Fruit fly (Drosophila melanogaster) whole organism, embryonic: ENCODE results near the gene CG6983.
A peak's percentile ranks its signal among the peaks of the same experiment; 100 is the strongest.

Experiments
- ATbp ChIP-seq: fragments of 200-800 bp; sonication (Bioruptor generic); optimal IDR thresholded peaks from 2 replicates; lab custom pipeline; 2017; ENCODE audit warnings: missing biosample characterization, mild to moderate bottlenecking, missing genetic modification characterization, missing genetic modification reagents
- BtbVII ChIP-seq: fragments of 200-800 bp; sonication (Bioruptor generic); optimal IDR thresholded peaks from 3 replicates; lab custom pipeline; 2017; ENCODE audit warnings: missing biosample characterization, mild to moderate bottlenecking, missing genetic modification characterization
- CG1024 ChIP-seq: fragments of 200-800 bp; sonication (Bioruptor generic); IDR thresholded peaks from 2 replicates; pipeline ENCODE4 v1.3.6; 2022; ENCODE audit warnings: missing biosample characterization, missing genetic modification characterization
- CG10267 ChIP-seq: fragments of 200-800 bp; sonication (Bioruptor generic); optimal IDR thresholded peaks from 2 replicates; lab custom pipeline; 2018; ENCODE audit warnings: missing biosample characterization, mild to moderate bottlenecking, missing genetic modification characterization, moderate library complexity
- CG12659 ChIP-seq: fragments of 200-800 bp; sonication (Bioruptor generic); optimal IDR thresholded peaks from 3 replicates; lab custom pipeline; 2017; ENCODE audit warnings: mild to moderate bottlenecking, missing biosample characterization, missing genetic modification reagents, missing genetic modification characterization
- CG13123 ChIP-seq: fragments of 200-800 bp; sonication (Bioruptor generic); optimal IDR thresholded peaks from 2 replicates; lab custom pipeline; 2016; ENCODE audit warnings: missing biosample characterization, missing genetic modification characterization
- CG14014 ChIP-seq: fragments of 200-800 bp; sonication (Bioruptor generic); IDR thresholded peaks from 2 replicates; pipeline ENCODE4 v1.3.6; 2022; ENCODE audit warnings: missing biosample characterization, missing genetic modification characterization
- CG14050 ChIP-seq: fragments of 200-800 bp; sonication (Bioruptor generic); IDR thresholded peaks from 3 replicates; pipeline ENCODE4 v1.3.6; 2022; ENCODE audit warnings: missing biosample characterization, missing genetic modification characterization
- CG2202 ChIP-seq: fragments of 200-800 bp; sonication (Bioruptor generic); optimal IDR thresholded peaks from 2 replicates; lab custom pipeline; 2018; ENCODE audit warnings: missing biosample characterization, mild to moderate bottlenecking, missing genetic modification characterization
- CG31365 ChIP-seq: fragments of 200-800 bp; sonication (Bioruptor generic); optimal IDR thresholded peaks from 2 replicates; lab custom pipeline; 2018; ENCODE audit warnings: missing biosample characterization, mild to moderate bottlenecking, missing genetic modification characterization
- CG31441 ChIP-seq: fragments of 200-800 bp; sonication (Bioruptor generic); IDR thresholded peaks from 2 replicates; pipeline ENCODE4 v1.3.6; 2022; ENCODE audit warnings: missing biosample characterization, missing genetic modification characterization
- CG33557 ChIP-seq: fragments of 200-800 bp; sonication (Bioruptor generic); optimal IDR thresholded peaks from 2 replicates; lab custom pipeline; 2019; ENCODE audit warnings: missing biosample characterization, mild to moderate bottlenecking, missing genetic modification characterization, moderate library complexity
- CG4424 ChIP-seq: fragments of 200-800 bp; sonication (Bioruptor generic); optimal IDR thresholded peaks from 3 replicates; lab custom pipeline; 2016; ENCODE audit warnings: missing biosample characterization, missing genetic modification characterization
- CG4820 ChIP-seq: fragments of 200-800 bp; sonication (Bioruptor generic); optimal IDR thresholded peaks from 3 replicates; lab custom pipeline; 2016; ENCODE audit warnings: missing biosample characterization, missing genetic modification characterization
- CG5245 ChIP-seq: fragments of 200-800 bp; sonication (Bioruptor generic); optimal IDR thresholded peaks from 3 replicates; lab custom pipeline; 2016; ENCODE audit warnings: missing biosample characterization, missing genetic modification characterization
- CG5953 ChIP-seq: fragments of 200-800 bp; sonication (Bioruptor generic); IDR thresholded peaks from 2 replicates; pipeline ENCODE4 v1.3.6; 2022; ENCODE audit warnings: missing biosample characterization, missing genetic modification characterization
- CG6254 ChIP-seq: fragments of 200-800 bp; sonication (Bioruptor generic); optimal IDR thresholded peaks from 3 replicates; lab custom pipeline; 2017; ENCODE audit warnings: mild to moderate bottlenecking, missing biosample characterization, missing genetic modification reagents, missing genetic modification characterization
- CG6791 ChIP-seq: fragments of 200-800 bp; sonication (Bioruptor generic); IDR thresholded peaks from 3 replicates; pipeline ENCODE4 v1.3.6; 2022; ENCODE audit warnings: missing biosample characterization, missing genetic modification characterization; ENCODE audit not compliant: partially characterized antibody
- CG8290 ChIP-seq, 3 experiments: fragments of 200-800 bp; sonication (Bioruptor generic); optimal IDR thresholded peaks; 2 replicates each; lab custom pipeline; 2016 to 2019; ENCODE audit warnings: missing biosample characterization in 3 of 3, missing genetic modification characterization in 3 of 3, mild to moderate bottlenecking in 2 of 3, moderate library complexity in 1 of 3
- CG8924 ChIP-seq: fragments of 200-800 bp; optimal IDR thresholded peaks from 3 replicates; lab custom pipeline; 2019; ENCODE audit warnings: missing biosample characterization, mild to moderate bottlenecking, missing genetic modification characterization, moderate library complexity
- Fer2 ChIP-seq: fragments of 200-800 bp; sonication (Bioruptor generic); optimal IDR thresholded peaks from 2 replicates; lab custom pipeline; 2018; ENCODE audit warnings: missing biosample characterization, mild to moderate bottlenecking, missing genetic modification characterization, moderate library complexity
- HLH54F ChIP-seq: fragments of 200-800 bp; sonication (Bioruptor generic); optimal IDR thresholded peaks from 3 replicates; lab custom pipeline; 2016; ENCODE audit warnings: missing biosample characterization, missing genetic modification characterization
- Jarid2 ChIP-seq: fragments of 200-800 bp; sonication (Bioruptor generic); optimal IDR thresholded peaks from 3 replicates; lab custom pipeline; 2017; ENCODE audit warnings: mild to moderate bottlenecking, missing biosample characterization, missing genetic modification reagents, missing genetic modification characterization
- Kr ChIP-seq: fragments of 200-800 bp; sonication (Bioruptor generic); optimal IDR thresholded peaks from 2 replicates; lab custom pipeline; 2017; ENCODE audit warnings: missing biosample characterization, mild to moderate bottlenecking, missing genetic modification characterization
- Max ChIP-seq: fragments of 200-800 bp; sonication (Bioruptor generic); optimal IDR thresholded peaks from 2 replicates; lab custom pipeline; 2016; ENCODE audit warnings: missing biosample characterization, mild to moderate bottlenecking, missing genetic modification characterization
- NC2α ChIP-seq: fragments of 200-800 bp; sonication (Bioruptor generic); optimal IDR thresholded peaks from 2 replicates; lab custom pipeline; 2016; ENCODE audit warnings: missing biosample characterization, missing genetic modification characterization
- NC2β ChIP-seq: fragments of 200-800 bp; sonication (Bioruptor generic); optimal IDR thresholded peaks from 2 replicates; lab custom pipeline; 2016; ENCODE audit warnings: missing biosample characterization, missing genetic modification characterization
- Nf-YB ChIP-seq: fragments of 200-800 bp; sonication (Bioruptor generic); optimal IDR thresholded peaks from 3 replicates; lab custom pipeline; 2019; ENCODE audit warnings: missing biosample characterization, mild to moderate bottlenecking, missing genetic modification characterization, moderate library complexity
- Nf-YC ChIP-seq: fragments of 200-800 bp; optimal IDR thresholded peaks from 3 replicates; lab custom pipeline; 2019; ENCODE audit warnings: missing biosample characterization, mild to moderate bottlenecking, missing genetic modification characterization, moderate library complexity
- Rfx ChIP-seq: fragments of 200-800 bp; sonication (Bioruptor generic); IDR thresholded peaks from 2 replicates; pipeline ENCODE4 v1.3.6; 2022; ENCODE audit warnings: missing biosample characterization, missing genetic modification characterization
- al ChIP-seq: fragments of 200-800 bp; sonication (Bioruptor generic); IDR thresholded peaks from 2 replicates; pipeline ENCODE4 v1.3.6; 2022; ENCODE audit warnings: missing biosample characterization, missing genetic modification characterization
- az2 ChIP-seq: fragments of 200-800 bp; sonication (Bioruptor generic); optimal IDR thresholded peaks from 3 replicates; lab custom pipeline; 2016; ENCODE audit warnings: missing biosample characterization, missing genetic modification characterization
- btn ChIP-seq: fragments of 200-800 bp; sonication (Bioruptor generic); optimal IDR thresholded peaks from 2 replicates; lab custom pipeline; 2016; ENCODE audit warnings: missing biosample characterization, missing genetic modification characterization
- croc ChIP-seq: fragments of 200-800 bp; sonication (Bioruptor generic); conservative IDR thresholded peaks from 3 replicates; pipeline ENCODE4 v1.3.6; 2022; ENCODE audit warnings: missing biosample characterization, missing genetic modification characterization
- dimm ChIP-seq: fragments of 200-800 bp; sonication (Bioruptor generic); IDR thresholded peaks from 2 replicates; pipeline ENCODE4 v1.3.6; 2022; ENCODE audit warnings: missing biosample characterization, missing genetic modification characterization
- dmrt11E ChIP-seq: fragments of 200-800 bp; sonication (Bioruptor generic); optimal IDR thresholded peaks from 3 replicates; lab custom pipeline; 2018; ENCODE audit warnings: missing biosample characterization, mild to moderate bottlenecking, missing genetic modification characterization, moderate library complexity
- dysf ChIP-seq: fragments of 200-800 bp; sonication (Bioruptor generic); IDR thresholded peaks from 3 replicates; pipeline ENCODE4 v1.3.6; 2022; ENCODE audit warnings: missing biosample characterization, missing genetic modification characterization
- lilli ChIP-seq: fragments of 200-800 bp; sonication (Bioruptor generic); optimal IDR thresholded peaks from 3 replicates; lab custom pipeline; 2016; ENCODE audit warnings: missing biosample characterization, missing genetic modification characterization
- phol ChIP-seq: fragments of 200-800 bp; sonication (Bioruptor generic); optimal IDR thresholded peaks from 3 replicates; lab custom pipeline; 2018; ENCODE audit warnings: missing biosample characterization, mild to moderate bottlenecking, missing genetic modification characterization, moderate library complexity
- prd ChIP-seq, 3 experiments: fragments of >200 bp in 2 of 3; fragments of 200-800 bp in 1 of 3; sonication (Bioruptor generic) in 1 of 3; optimal IDR thresholded peaks in 2 of 3; IDR thresholded peaks in 1 of 3; 2 replicates in 2 of 3; 3 replicates in 1 of 3; pipeline versions ENCODE4 v1.3.6 to Lab custom; 2017 to 2022; ENCODE audit warnings: missing biosample characterization in 1 of 3, missing genetic modification characterization in 1 of 3
- pum ChIP-seq: fragments of 200-800 bp; sonication (Bioruptor generic); optimal IDR thresholded peaks from 2 replicates; lab custom pipeline; 2016; ENCODE audit warnings: missing biosample characterization, missing genetic modification characterization
- repo ChIP-seq: fragments of 200-800 bp; sonication (Bioruptor generic); optimal IDR thresholded peaks from 2 replicates; lab custom pipeline; 2016; ENCODE audit warnings: missing biosample characterization, missing genetic modification characterization
- shn ChIP-seq: fragments of 200-800 bp; sonication (Bioruptor generic); optimal IDR thresholded peaks from 3 replicates; lab custom pipeline; 2016; ENCODE audit warnings: missing biosample characterization, missing genetic modification characterization
- so ChIP-seq: fragments of 200-800 bp; sonication (Bioruptor generic); IDR thresholded peaks from 3 replicates; pipeline ENCODE4 v1.3.6; 2022; ENCODE audit warnings: missing biosample characterization, missing genetic modification characterization
- tin ChIP-seq: fragments of 200-800 bp; sonication (Bioruptor generic); optimal IDR thresholded peaks from 3 replicates; lab custom pipeline; 2016; ENCODE audit warnings: missing biosample characterization, missing genetic modification characterization
- trh ChIP-seq: fragments of 200-800 bp; sonication (Bioruptor generic); optimal IDR thresholded peaks from 2 replicates; lab custom pipeline; 2016; ENCODE audit warnings: missing biosample characterization, missing genetic modification characterization
- tx ChIP-seq: fragments of 200-800 bp; sonication (Bioruptor generic); optimal IDR thresholded peaks from 2 replicates; lab custom pipeline; 2016; ENCODE audit warnings: missing biosample characterization, missing genetic modification characterization
- wor ChIP-seq: fragments of 200-800 bp; sonication (Bioruptor generic); IDR thresholded peaks from 2 replicates; pipeline ENCODE4 v1.3.6; 2022; ENCODE audit warnings: missing biosample characterization, missing genetic modification characterization
- zf30C ChIP-seq: fragments of 200-800 bp; sonication (Bioruptor generic); optimal IDR thresholded peaks from 3 replicates; lab custom pipeline; 2018; ENCODE audit warnings: missing biosample characterization, mild to moderate bottlenecking, missing genetic modification characterization

CG6983 gene

dm6 chr3L:8395630-8396168 lies 53.5 kb downstream of the CG6983 start, which contains the start of gene CG7120 (continued):
- peak; percentile 26 for TF ChIP-seq ATbp (GFP tag; lab: Kevin White, UChicago)
- TF ChIP-seq croc (GFP tag; lab: Robert Waterston, UW) = peak; percentile 29; the same call in 1 of the 3 replicates
- TF ChIP-seq al (GFP tag; lab: Robert Waterston, UW) = no peak
- no peak for TF ChIP-seq wor (GFP tag; lab: Robert Waterston, UW)
- TF ChIP-seq dmrt11E (tag; lab: Kevin White, UChicago) = peak; percentile 66
- TF ChIP-seq tx (GFP tag; lab: Kevin White, UChicago) = peak; percentile 4
- TF ChIP-seq Rfx (GFP tag; lab: Robert Waterston, UW) = peak; percentile 24; the same call in 1 of the 2 replicates
- TF ChIP-seq Max (GFP tag; lab: Kevin White, UChicago) = peak; percentile 7
- no peak for TF ChIP-seq Kr
- TF ChIP-seq CG4424 (GFP tag; lab: Kevin White, UChicago) = peak; percentile 55
- peak; percentile 28 for TF ChIP-seq NC2β (GFP tag; lab: Kevin White, UChicago)
- peak; percentile 61 for TF ChIP-seq CG4820
- TF ChIP-seq zf30C = peak; percentile 82
- no peak for TF ChIP-seq Fer2
- TF ChIP-seq CG8290 (GFP tag; optimal IDR thresholded peaks at IDR 0.05; lab: Kevin White, UChicago) = no peak
- peak in 1 of 2 experiments; percentile 51 for TF ChIP-seq CG8290 (tag; optimal IDR thresholded peaks at IDR 0.05; lab: Kevin White, UChicago)
- peak; percentile 33 for TF ChIP-seq CG33557 (GFP tag; lab: Kevin White, UChicago)
- no peak for TF ChIP-seq dimm (GFP tag; lab: Robert Waterston, UW)
- no peak for TF ChIP-seq CG31365
- peak; percentile 33; the same call in 1 of the 3 replicates for TF ChIP-seq so (GFP tag; lab: Robert Waterston, UW)
- peak; percentile 35; the same call in 1 of the 2 replicates for TF ChIP-seq CG31441
- TF ChIP-seq HLH54F = peak; percentile 20
- no peak for TF ChIP-seq CG14050 (GFP tag; lab: Robert Waterston, UW)
- peak; percentile 22 for TF ChIP-seq btn (GFP tag; lab: Kevin White, UChicago)
- TF ChIP-seq dysf (GFP tag; lab: Robert Waterston, UW) = 0 out of 3 replicates have a peak, but pooled peaks have one; percentile 29
- peak; percentile 45 for TF ChIP-seq Nf-YB
- peak; percentile 36 for TF ChIP-seq BtbVII (GFP tag; lab: Kevin White, UChicago)
- no peak for TF ChIP-seq CG13123 (GFP tag; lab: Kevin White, UChicago)
- no peak for TF ChIP-seq CG5245 (GFP tag; lab: Kevin White, UChicago)
- no peak for TF ChIP-seq CG6791
- peak; percentile 41 for TF ChIP-seq CG2202 (tag; lab: Kevin White, UChicago)
- TF ChIP-seq CG12659 = peak; percentile 16
- peak; percentile 5 for TF ChIP-seq CG10267 (tag; lab: Kevin White, UChicago)
- no peak for TF ChIP-seq CG1024
- no peak for TF ChIP-seq prd (optimal IDR thresholded peaks at IDR 0.05; lab: Kevin White, UChicago)
- peak; percentile 55; the same call in 2 of the 3 replicates for TF ChIP-seq prd (GFP tag; IDR thresholded peaks at IDR 0.05; lab: Robert Waterston, UW)
- TF ChIP-seq Nf-YC (tag; lab: Kevin White, UChicago) = no peak
- no peak for TF ChIP-seq trh (GFP tag; lab: Kevin White, UChicago)
- TF ChIP-seq Jarid2 (GFP tag; lab: Kevin White, UChicago) = peak; percentile 49
- peak; percentile 14 for TF ChIP-seq shn
- peak; percentile 28 for TF ChIP-seq tin (GFP tag; lab: Kevin White, UChicago)
- TF ChIP-seq lilli (GFP tag; lab: Kevin White, UChicago) = peak; percentile 52
- TF ChIP-seq az2 (GFP tag; lab: Kevin White, UChicago) = peak; percentile 65
- no peak for TF ChIP-seq CG5953
- peak; percentile 40 for TF ChIP-seq CG6254
- TF ChIP-seq NC2α (GFP tag; lab: Kevin White, UChicago) = peak; percentile 24
- peak; percentile 33 for TF ChIP-seq CG8924
- TF ChIP-seq phol (tag; lab: Kevin White, UChicago) = peak; percentile 71
- peak; percentile 6 for TF ChIP-seq repo (GFP tag; lab: Kevin White, UChicago)
- peak; percentile 36 for TF ChIP-seq pum (GFP tag; lab: Kevin White, UChicago)
- TF ChIP-seq CG14014 (GFP tag; lab: Robert Waterston, UW) = peak; percentile 41; the same call in 1 of the 2 replicates
